Worm (Caenorhabditis elegans): ENCODE measurements around the gene pigt-1.

The pigt-1 gene

DNA sequence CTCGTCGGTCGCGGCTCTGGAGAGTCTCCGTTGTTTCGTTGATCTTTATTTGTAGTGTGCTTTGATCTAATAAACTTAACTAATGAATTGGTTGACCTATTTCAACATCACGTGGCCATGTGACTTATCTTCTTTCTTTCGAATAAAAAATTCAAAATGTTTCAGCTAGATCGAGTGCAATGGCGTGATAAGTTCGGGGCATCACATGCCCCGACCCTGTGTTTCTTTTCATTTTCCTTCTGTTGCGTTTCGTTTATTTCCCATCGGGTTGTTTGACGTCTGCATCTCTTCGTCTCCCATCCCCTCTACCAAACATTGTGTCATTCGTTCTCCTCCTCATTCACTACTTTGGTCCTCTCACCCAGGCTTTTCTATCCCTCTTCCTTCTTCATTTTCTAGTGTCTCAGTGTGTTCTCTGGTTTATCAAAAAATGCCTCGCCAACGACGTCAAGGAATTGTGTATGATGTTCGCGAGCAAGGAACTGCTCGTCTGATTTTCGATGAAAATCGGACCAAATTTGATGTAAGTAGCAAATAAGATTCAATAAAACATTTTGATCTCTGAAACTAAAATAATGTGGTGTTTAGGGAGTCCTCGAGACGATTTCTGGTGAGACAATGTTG lies 6.9 kb downstream of the pigt-1 start, which contains the start of gene F17C11.4:
F17C11.4 (plus strand) TSS at position 206 of the 624 bp plus-strand sequence.
- TF ChIP-seq hlh-4 (tag; optimal IDR thresholded peaks at IDR 0.05) = no peak
- TF ChIP-seq nhr-11 (tag; optimal IDR thresholded peaks at IDR 0.05) = peak; percentile 42
- no peak for TF ChIP-seq nhr-237 (tag; optimal IDR thresholded peaks at IDR 0.05)
- TF ChIP-seq lin-39 (tag; optimal IDR thresholded peaks at IDR 0.05) = peak; percentile 81
- TF ChIP-seq ceh-88 (GFP tag; IDR thresholded peaks at IDR 0.05) = 0 out of 2 replicates have a peak, but pooled peaks have one; percentile 17
- peak; percentile 77 for TF ChIP-seq swsn-7 (tag; optimal IDR thresholded peaks at IDR 0.05)
- no peak for TF ChIP-seq nhr-76 (tag; optimal IDR thresholded peaks at IDR 0.05)
- TF ChIP-seq snpc-4 (tag; optimal IDR thresholded peaks at IDR 0.05) = peak; percentile 71
- peak; percentile 96 for TF ChIP-seq nhr-19 (GFP tag; conservative IDR thresholded peaks at IDR 0.05)
- TF ChIP-seq nhr-20 (tag; optimal IDR thresholded peaks at IDR 0.05) = peak; percentile 97
- TF ChIP-seq fos-1 (tag; optimal IDR thresholded peaks at IDR 0.05) = peak; percentile 47
- TF ChIP-seq alr-1 (tag; optimal IDR thresholded peaks at IDR 0.05; ENCODE audit: borderline replicate concordance) = no peak
- TF ChIP-seq nhr-28 (tag; optimal IDR thresholded peaks at IDR 0.05) = no peak
- no peak for TF ChIP-seq grh-1 (GFP tag; IDR thresholded peaks at IDR 0.05)
- peak; percentile 83 for TF ChIP-seq nhr-47 (tag; optimal IDR thresholded peaks at IDR 0.05)
- no peak for TF ChIP-seq hlh-17 (GFP tag; optimal IDR thresholded peaks at IDR 0.05; ENCODE audit: borderline replicate concordance)
- TF ChIP-seq nhr-90 (tag; optimal IDR thresholded peaks at IDR 0.05; ENCODE audit: poor library complexity) = peak; percentile 83
- TF ChIP-seq ceh-8 (GFP tag; optimal IDR thresholded peaks at IDR 0.05) = peak; percentile 59
- peak; percentile 78 for TF ChIP-seq lir-3 (tag; optimal IDR thresholded peaks at IDR 0.05; ENCODE audit: poor library complexity)
- TF ChIP-seq mep-1 (tag; optimal IDR thresholded peaks at IDR 0.05) = peak; percentile 75
- peak; percentile 93 for TF ChIP-seq blmp-1 (tag; optimal IDR thresholded peaks at IDR 0.05)
- TF ChIP-seq xbp-1 (tag; optimal IDR thresholded peaks at IDR 0.05) = peak; percentile 74
- TF ChIP-seq aha-1 (tag; optimal IDR thresholded peaks at IDR 0.05) = no peak
- no peak for TF ChIP-seq ztf-11 (tag; optimal IDR thresholded peaks at IDR 0.05)
- no peak for TF ChIP-seq nhr-12 (tag; optimal IDR thresholded peaks at IDR 0.05)
- TF ChIP-seq egl-27 (tag; optimal IDR thresholded peaks at IDR 0.05) = peak; percentile 59 to 60
- peak; percentile 64 for TF ChIP-seq jun-1 (tag; optimal IDR thresholded peaks at IDR 0.05)
- peak; percentile 61 for TF ChIP-seq egl-13 (tag; optimal IDR thresholded peaks at IDR 0.05)
- TF ChIP-seq ets-5 (GFP tag; IDR thresholded peaks at IDR 0.05) = no peak
- peak in 1 of 2 experiments; percentile 97 for TF ChIP-seq mdl-1 (tag; optimal IDR thresholded peaks at IDR 0.05)
- TF ChIP-seq skn-1 (tag; optimal IDR thresholded peaks at IDR 0.05) = peak; percentile 35
- peak; percentile 52 for TF ChIP-seq ama-1 (optimal IDR thresholded peaks at IDR 0.05)
- peak; percentile 56 for TF ChIP-seq unc-86 (tag; optimal IDR thresholded peaks at IDR 0.05)
- peak; percentile 88 for TF ChIP-seq tbx-2 (tag; optimal IDR thresholded peaks at IDR 0.05)
- TF ChIP-seq pag-3 (tag; optimal IDR thresholded peaks at IDR 0.05; ENCODE audit: borderline replicate concordance, insufficient read depth) = peak; percentile 70
- peak; percentile 75 for TF ChIP-seq elt-2 (tag; optimal IDR thresholded peaks at IDR 0.05)
- no peak for TF ChIP-seq hpl-2 (GFP tag; optimal IDR thresholded peaks at IDR 0.05)
- peak; percentile 21 for TF ChIP-seq zip-4 (GFP tag; optimal IDR thresholded peaks at IDR 0.05)
- TF ChIP-seq aly-2 (tag; optimal IDR thresholded peaks at IDR 0.05) = no peak
- TF ChIP-seq nhr-71 (tag; optimal IDR thresholded peaks at IDR 0.05) = peak; percentile 99
- peak; percentile 48 to 63 (median 55) for TF ChIP-seq dpl-1 (GFP tag; optimal IDR thresholded peaks at IDR 0.05)
- TF ChIP-seq vab-15 (tag; optimal IDR thresholded peaks at IDR 0.05) = peak; percentile 98
- TF ChIP-seq zag-1 (tag; optimal IDR thresholded peaks at IDR 0.05) = no peak
- peak; percentile 57; the same call in 1 of the 2 replicates for TF ChIP-seq unc-98 (GFP tag; IDR thresholded peaks at IDR 0.05)
- no peak for TF ChIP-seq unc-62 (GFP tag; optimal IDR thresholded peaks at IDR 0.05)
- peak; percentile 12; the same call in 1 of the 2 replicates for TF ChIP-seq isw-1 (GFP tag; IDR thresholded peaks at IDR 0.05)
- no peak for TF ChIP-seq efl-3 (GFP tag; optimal IDR thresholded peaks at IDR 0.05)
- TF ChIP-seq unc-30 (tag; optimal IDR thresholded peaks at IDR 0.05) = no peak
- TF ChIP-seq nhr-84 (tag; optimal IDR thresholded peaks at IDR 0.05) = no peak
- TF ChIP-seq snu-23 (GFP tag; optimal IDR thresholded peaks at IDR 0.05) = peak; percentile 95
- TF ChIP-seq F16B12.6 (tag; optimal IDR thresholded peaks at IDR 0.05) = no peak
- peak; percentile 77 for TF ChIP-seq rnt-1 (tag; optimal IDR thresholded peaks at IDR 0.05)

Measured in whole organism, L1 larva.